Worm (Caenorhabditis elegans): ENCODE results near the gene T12G3.6.

T12G3.6 gene

ce11 chrIV:12031003-12031402 is at the start of gene T12G3.6, which contains the start of gene mrpl-51:
Gene T12G3.6 (minus strand): TSS chrIV:12031271.
Gene mrpl-51 (plus strand): TSS chrIV:12031324.
- TF ChIP-seq F49E8.2 (tag; optimal IDR thresholded peaks at IDR 0.05; ENCODE audit: borderline replicate concordance) (no peak), daf-12 (tag; optimal IDR thresholded peaks at IDR 0.05) (no peak), daf-8 (GFP tag; IDR thresholded peaks at IDR 0.05) (no peak), Y5F2A.4 (GFP tag; optimal IDR thresholded peaks at IDR 0.05) (no peak), aly-2 (tag; optimal IDR thresholded peaks at IDR 0.05) (no peak), unc-62 (GFP tag; optimal IDR thresholded peaks at IDR 0.05 in 1 of 2) (peak in 1 of 2 experiments; percentile 63), unc-62 (tag; optimal IDR thresholded peaks at IDR 0.05) (no peak), aha-1 (tag) (peak; percentile 38)

- no peak for TF ChIP-seq nhr-111 (GFP tag; optimal IDR thresholded peaks at IDR 0.05)
- no peak for TF ChIP-seq skn-1 (tag; optimal IDR thresholded peaks at IDR 0.05)
- TF ChIP-seq ZK337.2 (GFP tag; IDR thresholded peaks at IDR 0.05) = no peak
- no peak for TF ChIP-seq fkh-10 (GFP tag; optimal IDR thresholded peaks at IDR 0.05)
- TF ChIP-seq lim-7 (GFP tag; IDR thresholded peaks at IDR 0.05) = no peak
- no peak for TF ChIP-seq daf-19 (GFP tag; conservative IDR thresholded peaks at IDR 0.05)
- TF ChIP-seq unc-62 (GFP tag; optimal IDR thresholded peaks at IDR 0.05 in 1 of 2) = peak in 1 of 2 experiments; percentile 63
- TF ChIP-seq unc-62 (tag; optimal IDR thresholded peaks at IDR 0.05) = no peak
- no peak for TF ChIP-seq spr-3 (GFP tag; optimal IDR thresholded peaks at IDR 0.05)
Measured at ce11 chrIV:12080807-12081206, 49.7 kb upstream of the T12G3.6 start.

- TF ChIP-seq ztf-11 (tag; optimal IDR thresholded peaks at IDR 0.05) = no peak
- peak; percentile 48 for TF ChIP-seq ama-1 (optimal IDR thresholded peaks at IDR 0.05)
- no peak for TF ChIP-seq fos-1 (tag; optimal IDR thresholded peaks at IDR 0.05)
- no peak for TF ChIP-seq F37D6.2 (tag; optimal IDR thresholded peaks at IDR 0.05)
- TF ChIP-seq hif-1 (tag; optimal IDR thresholded peaks at IDR 0.05) = peak in 1 of 2 experiments; percentile 1
- no peak for TF ChIP-seq vab-7 (GFP tag; IDR thresholded peaks at IDR 0.05)
- no peak for TF ChIP-seq T26A8.4 (GFP tag; IDR thresholded peaks at IDR 0.05)
- no peak for TF ChIP-seq daf-8 (GFP tag; IDR thresholded peaks at IDR 0.05)
- TF ChIP-seq mep-1 (tag; optimal IDR thresholded peaks at IDR 0.05) = peak; percentile 46
- peak; percentile 19 for TF ChIP-seq nhr-28 (tag; optimal IDR thresholded peaks at IDR 0.05)
- no peak for TF ChIP-seq D1046.2 (GFP tag; IDR thresholded peaks at IDR 0.05)
- peak in 1 of 2 experiments; percentile 84 for TF ChIP-seq mdl-1 (tag; optimal IDR thresholded peaks at IDR 0.05)
- TF ChIP-seq zip-11 (GFP tag; IDR thresholded peaks at IDR 0.05) = no peak
- TF ChIP-seq dpl-1 (GFP tag; optimal IDR thresholded peaks at IDR 0.05) = peak; percentile 69
- TF ChIP-seq lin-38 (GFP tag; IDR thresholded peaks at IDR 0.05) = peak; percentile 81
- peak in 1 of 2 experiments; percentile 64 for TF ChIP-seq lsy-2 (tag; optimal IDR thresholded peaks at IDR 0.05)
- TF ChIP-seq hmg-1.1 (GFP tag; IDR thresholded peaks at IDR 0.05) = 0 out of 2 replicates have a peak, but pooled peaks have one; percentile 25
- TF ChIP-seq hlh-30 (tag; optimal IDR thresholded peaks at IDR 0.05; ENCODE audit: insufficient read depth) = peak; percentile 90
- no peak for TF ChIP-seq nhr-77 (tag; optimal IDR thresholded peaks at IDR 0.05)
Measured at ce11 chrIV:12078907-12079523, 47.9 kb upstream of the T12G3.6 start, which contains the start of gene lex-1. Gene lex-1 (plus strand): TSS chrIV:12079473.

ce11 chrIV:12078112-12078812 is 47.2 kb upstream of the T12G3.6 start, which contains the start of gene tmed-1:
Gene tmed-1 (minus strand): TSS chrIV:12078162.
- TF ChIP-seq lin-15B (tag; optimal IDR thresholded peaks at IDR 0.05) (no peak), F26F4.8 (GFP tag; conservative IDR thresholded peaks at IDR 0.05) (no peak), tra-1 (GFP tag; IDR thresholded peaks at IDR 0.05) (no peak), ctbp-1 (GFP tag; IDR thresholded peaks at IDR 0.05) (no peak), egl-43 (GFP tag; IDR thresholded peaks at IDR 0.05) (no peak), R02D3.7 (tag; optimal IDR thresholded peaks at IDR 0.05) (no peak), F44E2.7 (GFP tag; IDR thresholded peaks at IDR 0.05) (no peak), sdz-12 (GFP tag; optimal IDR thresholded peaks at IDR 0.05) (no peak), nhr-76 (tag; optimal IDR thresholded peaks at IDR 0.05) (no peak), dmd-8 (GFP tag; IDR thresholded peaks at IDR 0.05) (no peak)

Measured in whole organism, L4 larva.